Worm (Caenorhabditis elegans) whole organism, early embryonic: ENCODE results near the gene F19F10.14.

ENCODE experiments used
- B0310.2 ChIP-seq: sonication (generic microtip); optimal IDR thresholded peaks from 2 replicates; lab custom pipeline; 2016; ENCODE audit warnings: mild to moderate bottlenecking, missing genetic modification characterization, missing compliant biosample characterization
- F13C5.2 ChIP-seq: sonication (generic microtip); optimal IDR thresholded peaks from 2 replicates; lab custom pipeline; 2017; ENCODE audit warnings: mild to moderate bottlenecking, missing genetic modification characterization, inconsistent platforms, missing compliant biosample characterization
- aly-1 ChIP-seq: sonication (generic microtip); optimal IDR thresholded peaks from 2 replicates; lab custom pipeline; 2016; ENCODE audit warnings: missing genetic modification characterization, missing compliant biosample characterization
- ama-1 ChIP-seq: fragments of 150-350 bp; optimal IDR thresholded peaks from 2 replicates; lab custom pipeline; 2014
- ceh-13 ChIP-seq: fragments of 200-800 bp; sonication (Bioruptor generic); optimal IDR thresholded peaks from 2 replicates; lab custom pipeline; 2018; ENCODE audit warnings: mild to moderate bottlenecking, missing genetic modification characterization, missing compliant biosample characterization
- ceh-36 ChIP-seq: sonication (generic microtip); optimal IDR thresholded peaks from 2 replicates; lab custom pipeline; 2016; ENCODE audit warnings: missing genetic modification characterization, inconsistent platforms, missing compliant biosample characterization
- ets-7 ChIP-seq: sonication (generic microtip); optimal IDR thresholded peaks from 2 replicates; lab custom pipeline; 2016; ENCODE audit warnings: missing genotype, missing genetic modification characterization, missing compliant biosample characterization
- flt-1 ChIP-seq: fragments of 200-800 bp; sonication (Bioruptor generic); IDR thresholded peaks from 2 replicates; pipeline ENCODE4 v1.3.6; 2022; ENCODE audit warnings: missing genetic modification characterization, missing compliant biosample characterization
- hmbx-1 ChIP-seq: sonication (generic microtip); optimal IDR thresholded peaks from 2 replicates; lab custom pipeline; 2016; ENCODE audit warnings: mild to moderate bottlenecking, missing genetic modification characterization, missing compliant biosample characterization
- hmg-4 ChIP-seq: fragments of 200-800 bp; sonication (Bioruptor generic); optimal IDR thresholded peaks from 2 replicates; lab custom pipeline; 2018; ENCODE audit warnings: mild to moderate bottlenecking, missing genetic modification characterization, missing compliant biosample characterization
- hnd-1 ChIP-seq: sonication (generic microtip); optimal IDR thresholded peaks from 2 replicates; lab custom pipeline; 2016; ENCODE audit warnings: missing genetic modification characterization, missing compliant biosample characterization
- pes-1 ChIP-seq: fragments of 200-800 bp; sonication (Bioruptor generic); IDR thresholded peaks from 2 replicates; pipeline ENCODE4 v1.3.6; 2022; ENCODE audit warnings: missing genetic modification reagents, missing genetic modification characterization, missing compliant biosample characterization
- scrt-1 ChIP-seq: fragments of 200-800 bp; sonication (Bioruptor generic); IDR thresholded peaks from 2 replicates; pipeline ENCODE4 v1.3.6; 2022; ENCODE audit warnings: missing genetic modification characterization, missing compliant biosample characterization
- sea-1 ChIP-seq: fragments of 200-800 bp; sonication (Bioruptor generic); conservative IDR thresholded peaks from 2 replicates; pipeline ENCODE4 v1.3.6; 2022; ENCODE audit warnings: missing genetic modification characterization, missing compliant biosample characterization
- tbx-11 ChIP-seq: fragments of 200-800 bp; sonication (Bioruptor generic); IDR thresholded peaks from 2 replicates; pipeline ENCODE4 v1.3.6; 2022; ENCODE audit warnings: missing genetic modification characterization, missing compliant biosample characterization
- tbx-37 ChIP-seq: fragments of 200-800 bp; sonication (Bioruptor generic); conservative IDR thresholded peaks from 2 replicates; pipeline ENCODE4 v1.3.6; 2022; ENCODE audit warnings: missing genetic modification reagents, missing genetic modification characterization, missing compliant biosample characterization
- tra-4 ChIP-seq: sonication (generic microtip); optimal IDR thresholded peaks from 2 replicates; lab custom pipeline; 2017; ENCODE audit warnings: missing genetic modification characterization, missing compliant biosample characterization

The F19F10.14 gene

DNA sequence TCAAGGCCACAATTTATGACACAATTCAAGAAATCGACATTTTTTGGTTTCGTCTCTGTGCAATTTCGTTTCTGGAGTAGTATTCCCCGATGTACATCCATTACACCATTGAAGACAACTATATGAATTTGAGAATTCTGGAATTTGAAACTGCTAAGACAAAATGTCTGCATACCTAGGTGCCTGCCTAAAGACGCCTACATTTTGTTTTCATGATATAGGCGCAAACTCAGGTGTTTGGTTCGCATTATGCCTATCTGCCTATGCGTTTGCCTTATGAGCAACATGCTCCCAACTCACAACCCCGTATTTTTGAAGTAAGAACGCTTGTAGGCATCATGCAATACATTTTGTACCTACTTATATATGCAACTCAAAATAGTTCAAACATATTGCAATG, at the start of gene F19F10.14:
TSS of gene F19F10.14 (minus strand) at position 101 of the 400 bp plus-strand sequence.
- no peak for TF ChIP-seq tra-4 (tag; lab: Kevin White, UChicago)
- TF ChIP-seq tbx-37 (GFP tag; lab: Robert Waterston, UW), result no peak
- no peak for TF ChIP-seq B0310.2 (tag; lab: Kevin White, UChicago)
- TF ChIP-seq ama-1 (lab: Kevin White, UChicago), result no peak
- TF ChIP-seq sea-1 (GFP tag; lab: Robert Waterston, UW), result no peak
- TF ChIP-seq ceh-36, result no peak
- no peak for TF ChIP-seq scrt-1 (GFP tag; lab: Robert Waterston, UW)
- no peak for TF ChIP-seq hmg-4

ce11 chrV:7618114-7618513, 47.3 kb upstream of the F19F10.14 start, which contains the start of gene C50E3.15:
TSS of gene C50E3.15 (plus strand) at chrV:7618414.
- TF ChIP-seq scrt-1 (GFP tag; lab: Robert Waterston, UW), result no peak
- no peak for TF ChIP-seq aly-1 (tag; lab: Kevin White, UChicago)
- no peak for TF ChIP-seq ceh-13 (GFP tag; lab: Kevin White, UChicago)
- no peak for TF ChIP-seq pes-1 (GFP tag; lab: Robert Waterston, UW)
- no peak for TF ChIP-seq tbx-11 (GFP tag; lab: Robert Waterston, UW)
- no peak for TF ChIP-seq ceh-36
- no peak for TF ChIP-seq sea-1 (GFP tag; lab: Robert Waterston, UW)
- no peak for TF ChIP-seq B0310.2 (tag; lab: Kevin White, UChicago)
- TF ChIP-seq ets-7 (tag; lab: Kevin White, UChicago), result no peak

DNA sequence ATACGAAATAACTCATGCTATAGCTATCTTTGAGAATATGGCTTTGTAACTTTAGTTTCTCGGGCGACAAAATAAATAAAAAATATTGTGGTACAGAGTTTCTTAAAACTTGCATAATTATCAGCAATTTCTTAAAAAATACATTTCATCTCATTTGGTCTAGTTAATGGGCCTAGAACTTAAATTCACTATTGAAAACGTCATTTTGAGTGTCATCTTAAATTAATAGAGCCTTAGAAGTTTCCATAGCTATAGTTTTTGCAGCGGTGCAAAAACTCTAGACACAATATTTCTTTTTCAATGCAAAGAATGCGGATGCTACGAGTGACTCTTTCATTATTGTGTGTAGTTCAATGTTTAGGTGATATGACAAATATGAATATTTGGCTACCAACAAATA, 41.2 kb upstream of the F19F10.14 start, which contains the start of gene clec-215:
TSS of gene clec-215 (plus strand) at position 301 of the 400 bp plus-strand sequence.
- TF ChIP-seq ama-1 (lab: Kevin White, UChicago) (no peak), aly-1 (tag; lab: Kevin White, UChicago) (no peak), hmg-4 (no peak), ceh-36 (no peak), tra-4 (tag; lab: Kevin White, UChicago) (no peak), hnd-1 (no peak), ets-7 (tag; lab: Kevin White, UChicago) (no peak), sea-1 (GFP tag; lab: Robert Waterston, UW) (no peak), tbx-11 (GFP tag; lab: Robert Waterston, UW) (no peak), B0310.2 (tag; lab: Kevin White, UChicago) (no peak), flt-1 (GFP tag; lab: Robert Waterston, UW) (no peak), tbx-37 (GFP tag; lab: Robert Waterston, UW) (no peak), F13C5.2 (no peak), scrt-1 (GFP tag; lab: Robert Waterston, UW) (no peak), pes-1 (GFP tag; lab: Robert Waterston, UW) (no peak), ceh-13 (GFP tag; lab: Kevin White, UChicago) (no peak), hmbx-1 (tag; lab: Kevin White, UChicago) (no peak)

DNA sequence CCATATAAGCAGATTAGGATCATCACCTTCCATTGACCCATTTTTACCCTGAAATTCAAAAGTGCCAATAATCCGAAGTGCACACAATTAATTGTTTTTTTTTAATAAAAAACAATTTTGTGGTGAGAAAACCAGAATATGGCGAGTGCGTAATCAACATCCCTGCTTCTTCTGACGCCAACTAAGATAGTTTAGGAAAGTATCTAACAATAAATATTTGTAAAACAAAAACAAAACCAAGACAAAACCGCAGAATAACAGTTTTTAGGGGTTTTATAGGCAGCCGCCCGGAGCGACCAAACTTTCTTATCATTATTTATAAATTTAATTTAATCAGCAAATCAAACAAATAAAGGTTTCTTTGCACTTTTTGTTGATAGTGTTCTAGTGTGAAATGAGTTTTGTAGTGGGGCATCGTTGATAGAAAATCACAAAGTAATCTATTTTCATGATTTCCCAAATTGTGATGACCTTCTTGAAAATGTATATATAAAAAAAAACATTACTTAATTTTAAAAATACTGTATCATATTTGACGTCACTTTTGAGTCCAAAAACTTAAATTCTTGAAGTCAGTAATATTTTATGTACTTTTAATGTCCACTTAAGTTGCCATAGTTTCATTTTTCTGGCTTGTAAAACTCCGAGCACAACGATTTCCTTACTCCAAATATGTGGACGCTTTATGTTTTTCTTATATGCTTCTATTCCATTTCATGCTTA, 39.0 kb upstream of the F19F10.14 start, which contains the start of the genes folt-3 and clec-214:
TSS of gene folt-3 (minus strand) at position 51 of the 723 bp plus-strand sequence.
TSS of gene clec-214 (plus strand) at position 673 of the 723 bp plus-strand sequence.
- TF ChIP-seq B0310.2 (tag; lab: Kevin White, UChicago), result no peak
- no peak for TF ChIP-seq tbx-11 (GFP tag; lab: Robert Waterston, UW)
- no peak for TF ChIP-seq ets-7 (tag; lab: Kevin White, UChicago)
- TF ChIP-seq ama-1 (lab: Kevin White, UChicago), result no peak
- TF ChIP-seq hmbx-1 (tag; lab: Kevin White, UChicago), result no peak
- TF ChIP-seq F13C5.2, result no peak
- no peak for TF ChIP-seq hmg-4
- TF ChIP-seq hnd-1, result no peak
- no peak for TF ChIP-seq tbx-37 (GFP tag; lab: Robert Waterston, UW)
- no peak for TF ChIP-seq ceh-36
- TF ChIP-seq flt-1 (GFP tag; lab: Robert Waterston, UW), result no peak
- no peak for TF ChIP-seq pes-1 (GFP tag; lab: Robert Waterston, UW)
- TF ChIP-seq tra-4 (tag; lab: Kevin White, UChicago), result no peak
- TF ChIP-seq aly-1 (tag; lab: Kevin White, UChicago), result no peak
- TF ChIP-seq sea-1 (GFP tag; lab: Robert Waterston, UW), result no peak
- TF ChIP-seq scrt-1 (GFP tag; lab: Robert Waterston, UW), result no peak

- no peak for TF ChIP-seq pes-1 (GFP tag; lab: Robert Waterston, UW)
- no peak for TF ChIP-seq ceh-36
- no peak for TF ChIP-seq hmg-4
- no peak for TF ChIP-seq tbx-11 (GFP tag; lab: Robert Waterston, UW)
- no peak for TF ChIP-seq tra-4 (tag; lab: Kevin White, UChicago)
- no peak for TF ChIP-seq flt-1 (GFP tag; lab: Robert Waterston, UW)
- no peak for TF ChIP-seq F13C5.2
- TF ChIP-seq ceh-13 (GFP tag; lab: Kevin White, UChicago), result no peak
- TF ChIP-seq sea-1 (GFP tag; lab: Robert Waterston, UW), result no peak
- TF ChIP-seq tbx-37 (GFP tag; lab: Robert Waterston, UW), result no peak
- no peak for TF ChIP-seq hnd-1
- TF ChIP-seq aly-1 (tag; lab: Kevin White, UChicago), result no peak
- TF ChIP-seq hmbx-1 (tag; lab: Kevin White, UChicago), result no peak
- no peak for TF ChIP-seq ama-1 (lab: Kevin White, UChicago)
- no peak for TF ChIP-seq scrt-1 (GFP tag; lab: Robert Waterston, UW)
- TF ChIP-seq B0310.2 (tag; lab: Kevin White, UChicago), result no peak
Observed at ce11 chrV:7604858-7605257, 34.0 kb upstream of the F19F10.14 start, which contains the start of gene clec-213. TSS of gene clec-213 (plus strand) at chrV:7605158.

ce11 chrV:7603404-7603803, 32.5 kb upstream of the F19F10.14 start, which contains the start of gene C50E3.11:
TSS of gene C50E3.11 (minus strand) at chrV:7603486.
- TF ChIP-seq sea-1 (GFP tag; lab: Robert Waterston, UW) (no peak), scrt-1 (GFP tag; lab: Robert Waterston, UW) (no peak), B0310.2 (tag; lab: Kevin White, UChicago) (no peak), hnd-1 (no peak), tbx-11 (GFP tag; lab: Robert Waterston, UW) (no peak), pes-1 (GFP tag; lab: Robert Waterston, UW) (no peak), hmbx-1 (tag; lab: Kevin White, UChicago) (no peak), F13C5.2 (no peak), aly-1 (tag; lab: Kevin White, UChicago) (no peak), tbx-37 (GFP tag; lab: Robert Waterston, UW) (no peak), ceh-13 (GFP tag; lab: Kevin White, UChicago) (no peak), ets-7 (tag; lab: Kevin White, UChicago) (no peak), hmg-4 (no peak), ceh-36 (no peak), flt-1 (GFP tag; lab: Robert Waterston, UW) (no peak)
